Fruit fly (Drosophila melanogaster) whole organism, wandering third instar larva: ENCODE measurements around the gene beag.

Experiments used
- Abd-B ChIP-seq: fragments of >200 bp; optimal IDR thresholded peaks from 2 replicates; lab custom pipeline; 2017; ENCODE audit warnings: missing biosample characterization, missing genetic modification characterization
- CG32264 ChIP-seq: fragments of 200-800 bp; sonication (Bioruptor generic); optimal IDR thresholded peaks from 2 replicates; lab custom pipeline; 2016; ENCODE audit warnings: missing biosample characterization, missing genetic modification characterization
- CG9705 ChIP-seq: fragments of 200-800 bp; sonication (Bioruptor generic); optimal IDR thresholded peaks from 2 replicates; lab custom pipeline; 2018; ENCODE audit warnings: missing biosample characterization, mild to moderate bottlenecking, missing genetic modification characterization
- CrebA ChIP-seq: fragments of 200-800 bp; sonication (Bioruptor generic); optimal IDR thresholded peaks from 2 replicates; lab custom pipeline; 2016; ENCODE audit warnings: missing biosample characterization, mild to moderate bottlenecking, missing genetic modification characterization, borderline replicate concordance
- Dif ChIP-seq: fragments of 200-275, 200-300 bp; sonication (Bioruptor generic); optimal IDR thresholded peaks from 2 replicates; lab custom pipeline; 2018; ENCODE audit warnings: missing biosample characterization, missing genetic modification characterization; ENCODE audit not compliant: partially characterized antibody
- GATAd ChIP-seq: sonication (Bioruptor generic); optimal IDR thresholded peaks from 2 replicates; lab custom pipeline; 2016; ENCODE audit warnings: missing biosample characterization, missing genetic modification characterization
- HLH106 ChIP-seq: fragments of 200-800 bp; optimal IDR thresholded peaks from 3 replicates; lab custom pipeline; 2019; ENCODE audit warnings: missing biosample characterization, mild to moderate bottlenecking, missing genetic modification characterization, moderate library complexity
- Hnf4 ChIP-seq: fragments of 200-800 bp; sonication (Bioruptor generic); optimal IDR thresholded peaks from 2 replicates; lab custom pipeline; 2016; ENCODE audit warnings: missing biosample characterization, mild to moderate bottlenecking, missing genetic modification characterization
- Hr83 ChIP-seq: fragments of 200-300 bp; sonication (Bioruptor generic); optimal IDR thresholded peaks from 2 replicates; lab custom pipeline; 2016; ENCODE audit warnings: missing biosample characterization, mild to moderate bottlenecking, missing genetic modification characterization, moderate library complexity; ENCODE audit not compliant: poor library complexity, severe bottlenecking
- Jra ChIP-seq: sonication (Bioruptor generic); optimal IDR thresholded peaks from 2 replicates; lab custom pipeline; 2016; ENCODE audit warnings: missing biosample characterization, missing genetic modification characterization
- N ChIP-seq: fragments of >200 bp; optimal IDR thresholded peaks from 2 replicates; lab custom pipeline; 2018; ENCODE audit warnings: missing biosample characterization, missing external identifiers, missing genetic modification characterization
- OdsH ChIP-seq: fragments of 200-800 bp; sonication (Bioruptor generic); optimal IDR thresholded peaks from 2 replicates; lab custom pipeline; 2016; ENCODE audit warnings: missing biosample characterization, mild to moderate bottlenecking, missing genetic modification characterization
- Rel ChIP-seq, 2 experiments: fragments of 200-800 bp; sonication (Bioruptor generic) in 1 of 2; optimal IDR thresholded peaks; 2 replicates in 1 of 2; 3 replicates in 1 of 2; lab custom pipeline; 2016 to 2019; ENCODE audit warnings: mild to moderate bottlenecking in 2 of 2, missing biosample characterization in 2 of 2, missing genetic modification characterization in 2 of 2, moderate library complexity in 1 of 2
- Sp1 ChIP-seq: fragments of 200-800 bp; sonication (Bioruptor generic); optimal IDR thresholded peaks from 3 replicates; lab custom pipeline; 2019; ENCODE audit warnings: missing biosample characterization, mild to moderate bottlenecking, missing genetic modification characterization, moderate library complexity
- Vsx2 ChIP-seq: fragments of 200-300, 225-300 bp; sonication (Bioruptor generic); optimal IDR thresholded peaks from 2 replicates; lab custom pipeline; 2018; ENCODE audit warnings: missing biosample characterization, missing genetic modification characterization; ENCODE audit not compliant: partially characterized antibody
- br ChIP-seq: fragments of 200-800 bp; sonication (Bioruptor generic); optimal IDR thresholded peaks from 2 replicates; lab custom pipeline; 2016; ENCODE audit warnings: missing biosample characterization, missing genetic modification characterization
- brk ChIP-seq: fragments of 200-800 bp; sonication (Bioruptor generic); optimal IDR thresholded peaks from 2 replicates; lab custom pipeline; 2016; ENCODE audit warnings: missing biosample characterization, mild to moderate bottlenecking, missing genetic modification characterization
- dl ChIP-seq, 2 experiments: fragments of 175-275, 200-275 bp in 1 of 2; fragments of 200-275 bp in 1 of 2; sonication (Bioruptor generic); optimal IDR thresholded peaks; lab custom pipeline; 2018; ENCODE audit warnings: mild to moderate bottlenecking in 2 of 2, missing biosample characterization in 2 of 2, missing genetic modification characterization in 2 of 2, moderate library complexity in 2 of 2; ENCODE audit not compliant: partially characterized antibody in 2 of 2, insufficient read depth in 1 of 2
- dmrt93B ChIP-seq: fragments of 200-800 bp; sonication (Bioruptor generic); optimal IDR thresholded peaks from 2 replicates; lab custom pipeline; 2018; ENCODE audit warnings: missing biosample characterization, mild to moderate bottlenecking, missing genetic modification characterization
- dsf ChIP-seq: sonication (Bioruptor generic); optimal IDR thresholded peaks from 2 replicates; lab custom pipeline; 2016; ENCODE audit warnings: missing biosample characterization, missing genetic modification characterization, borderline replicate concordance
- ey ChIP-seq: fragments of 200-800 bp; sonication (Bioruptor generic); optimal IDR thresholded peaks from 2 replicates; lab custom pipeline; 2016; ENCODE audit warnings: missing biosample characterization, missing genetic modification characterization
- foxo ChIP-seq, 2 experiments: fragments of 200-800 bp; sonication (Bioruptor generic); optimal IDR thresholded peaks; 2 replicates in 1 of 2; 3 replicates in 1 of 2; lab custom pipeline; 2016 to 2017; ENCODE audit warnings: missing biosample characterization in 2 of 2, missing genetic modification characterization in 2 of 2
- fru ChIP-seq: fragments of 200-800 bp; sonication (Bioruptor generic); optimal IDR thresholded peaks from 3 replicates; lab custom pipeline; 2016; ENCODE audit warnings: missing biosample characterization, mild to moderate bottlenecking, missing genetic modification characterization
- h ChIP-seq: fragments of 200-800 bp; sonication (Bioruptor generic); optimal IDR thresholded peaks from 3 replicates; lab custom pipeline; 2016; ENCODE audit warnings: missing biosample characterization, mild to moderate bottlenecking, missing genetic modification characterization
- jim ChIP-seq: fragments of 175-275, 200-325 bp; sonication (Bioruptor generic); optimal IDR thresholded peaks from 2 replicates; lab custom pipeline; 2016; ENCODE audit warnings: missing biosample characterization, mild to moderate bottlenecking, missing genetic modification characterization
- lola ChIP-seq: fragments of >200 bp; optimal IDR thresholded peaks from 2 replicates; lab custom pipeline; 2017; ENCODE audit warnings: missing biosample characterization, missing genetic modification characterization
- pan ChIP-seq: fragments of >200 bp; optimal IDR thresholded peaks from 2 replicates; lab custom pipeline; 2017
- psq ChIP-seq: fragments of 200-800 bp; sonication (Bioruptor generic); optimal IDR thresholded peaks from 3 replicates; lab custom pipeline; 2017; ENCODE audit warnings: missing biosample characterization, mild to moderate bottlenecking, missing genetic modification characterization, moderate library complexity
- rgr ChIP-seq: fragments of 200-800 bp; sonication (Bioruptor generic); optimal IDR thresholded peaks from 3 replicates; lab custom pipeline; 2016; ENCODE audit warnings: missing biosample characterization, mild to moderate bottlenecking, missing genetic modification characterization
- sage ChIP-seq: fragments of 200-800 bp; sonication (Bioruptor generic); optimal IDR thresholded peaks from 2 replicates; lab custom pipeline; 2016; ENCODE audit warnings: missing biosample characterization, mild to moderate bottlenecking, missing genetic modification characterization
- sv ChIP-seq: fragments of 200-800 bp; sonication (Bioruptor generic); optimal IDR thresholded peaks from 3 replicates; lab custom pipeline; 2016; ENCODE audit warnings: missing biosample characterization, missing genetic modification characterization
- tai ChIP-seq: sonication (Bioruptor generic); optimal IDR thresholded peaks from 2 replicates; lab custom pipeline; 2016; ENCODE audit warnings: missing biosample characterization, missing genetic modification characterization
- usp ChIP-seq: fragments of >200 bp; optimal IDR thresholded peaks from 2 replicates; lab custom pipeline; 2017; ENCODE audit warnings: missing biosample characterization, missing genetic modification characterization
- woc ChIP-seq: sonication (Bioruptor generic); optimal IDR thresholded peaks from 2 replicates; lab custom pipeline; 2016; ENCODE audit warnings: missing biosample characterization, mild to moderate bottlenecking, missing genetic modification characterization

Gene beag

DNA sequence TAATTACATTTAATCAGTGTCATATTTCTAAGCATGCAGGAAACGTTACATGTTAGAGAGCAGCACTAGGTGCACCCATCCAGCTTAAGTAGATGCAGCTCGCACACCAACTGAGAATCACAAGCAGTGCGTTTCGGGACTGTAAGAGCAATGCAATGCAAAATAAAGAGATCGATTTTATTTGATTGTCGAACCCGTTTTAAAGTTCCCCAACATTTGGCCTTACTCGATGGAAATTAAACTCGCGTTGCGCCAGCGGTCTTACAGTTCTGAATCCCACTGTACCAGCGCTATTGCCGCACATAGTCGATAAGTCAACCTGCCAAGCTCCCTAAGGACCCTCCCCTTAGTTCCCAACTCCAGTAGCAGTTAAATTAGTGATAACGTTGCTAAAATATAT, 2.1 kb downstream of the beag start:
- peak in 1 of 2 experiments; percentile 31 for TF ChIP-seq foxo (GFP tag; optimal IDR thresholded peaks at IDR 0.05; lab: Kevin White, UChicago)
- TF ChIP-seq ey (GFP tag; lab: Kevin White, UChicago), result peak; percentile 14
- no peak for TF ChIP-seq usp
- peak; percentile 25 for TF ChIP-seq rgr (GFP tag; lab: Kevin White, UChicago)

DNA sequence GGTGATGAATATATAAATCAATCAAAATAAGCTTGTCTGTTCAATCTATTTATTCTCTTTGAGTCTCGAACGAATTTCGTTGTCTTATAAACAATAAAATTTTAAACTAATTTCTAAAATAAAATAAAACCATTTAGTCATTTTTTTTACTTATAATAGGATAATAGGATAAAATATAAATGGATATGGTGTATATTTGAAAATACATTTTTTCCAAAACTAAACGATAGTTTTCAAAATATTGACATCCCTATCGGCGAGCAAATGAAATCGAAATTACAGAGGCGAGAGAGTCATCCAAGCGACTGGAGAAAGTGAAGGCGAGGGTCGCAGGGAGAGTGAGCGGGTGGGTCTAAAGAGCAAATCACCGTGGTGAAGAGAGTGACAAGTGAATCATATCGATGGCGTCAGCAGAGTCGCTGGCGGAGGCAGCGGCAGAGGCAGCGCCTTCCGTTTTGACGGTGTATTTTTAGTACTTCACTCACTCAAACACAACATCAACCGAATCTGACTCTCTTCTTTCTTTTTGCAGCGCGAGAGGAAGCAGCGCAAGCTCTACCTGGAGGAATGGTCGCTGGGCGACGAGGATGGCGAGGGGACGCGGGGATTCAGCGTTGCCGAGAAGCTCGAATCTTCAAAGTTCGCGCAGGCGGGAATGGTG, 7.3 kb downstream of the beag start:
- TF ChIP-seq fru (GFP tag; lab: Kevin White, UChicago), result peak; percentile 91
- peak; percentile 84 for TF ChIP-seq Jra (GFP tag; lab: Kevin White, UChicago)
- TF ChIP-seq Abd-B (GFP tag; lab: Kevin White, UChicago), result no peak
- TF ChIP-seq dmrt93B (GFP tag; lab: Kevin White, UChicago), result peak; percentile 81
- peak; percentile 21 for TF ChIP-seq CG32264 (GFP tag; lab: Kevin White, UChicago)
- peak; percentile 93 for TF ChIP-seq Dif (GFP tag; lab: Kevin White, UChicago)
- no peak for TF ChIP-seq pan (lab: Kevin White, UChicago)
- TF ChIP-seq br (GFP tag; lab: Kevin White, UChicago), result peak; percentile 84
- TF ChIP-seq h (GFP tag; lab: Kevin White, UChicago), result peak; percentile 90
- peak; percentile 95 for TF ChIP-seq rgr (GFP tag; lab: Kevin White, UChicago)
- TF ChIP-seq dsf (GFP tag; lab: Kevin White, UChicago), result peak; percentile 81
- peak; percentile 96 for TF ChIP-seq OdsH (GFP tag; lab: Kevin White, UChicago)
- TF ChIP-seq lola, result no peak
- TF ChIP-seq foxo (GFP tag; optimal IDR thresholded peaks at IDR 0.05; lab: Kevin White, UChicago), result peak in 1 of 2 experiments; percentile 94
- TF ChIP-seq Hnf4 (GFP tag; lab: Kevin White, UChicago), result peak; percentile 91
- no peak for TF ChIP-seq CrebA
- peak; percentile 83 to 90 for TF ChIP-seq dl (GFP tag; optimal IDR thresholded peaks at IDR 0.05; lab: Kevin White, UChicago; ENCODE audit: insufficient read depth in 1 of 2, partially characterized antibody in 2 of 2)
- peak; percentile 96 for TF ChIP-seq Vsx2 (GFP tag; lab: Kevin White, UChicago)
- peak; percentile 97 for TF ChIP-seq Sp1 (GFP tag; lab: Kevin White, UChicago)
- TF ChIP-seq HLH106 (tag; lab: Kevin White, UChicago), result peak; percentile 96
- TF ChIP-seq CG9705 (GFP tag; lab: Kevin White, UChicago), result peak; percentile 72
- TF ChIP-seq Hr83 (GFP tag; lab: Kevin White, UChicago), result peak; percentile 28
- TF ChIP-seq Rel (GFP tag; optimal IDR thresholded peaks at IDR 0.05; lab: Kevin White, UChicago), result no peak
- no peak for TF ChIP-seq Rel (tag; optimal IDR thresholded peaks at IDR 0.05; lab: Kevin White, UChicago)
- TF ChIP-seq brk (GFP tag; lab: Kevin White, UChicago), result no peak
- TF ChIP-seq usp, result no peak
- no peak for TF ChIP-seq N
- peak; percentile 63 for TF ChIP-seq sv (GFP tag; lab: Kevin White, UChicago)
- TF ChIP-seq ey (GFP tag; lab: Kevin White, UChicago), result peak; percentile 79
- TF ChIP-seq psq (GFP tag; lab: Kevin White, UChicago), result peak; percentile 92
- TF ChIP-seq sage (GFP tag; lab: Kevin White, UChicago), result peak; percentile 77
- TF ChIP-seq woc (GFP tag; lab: Kevin White, UChicago), result peak; percentile 73

DNA sequence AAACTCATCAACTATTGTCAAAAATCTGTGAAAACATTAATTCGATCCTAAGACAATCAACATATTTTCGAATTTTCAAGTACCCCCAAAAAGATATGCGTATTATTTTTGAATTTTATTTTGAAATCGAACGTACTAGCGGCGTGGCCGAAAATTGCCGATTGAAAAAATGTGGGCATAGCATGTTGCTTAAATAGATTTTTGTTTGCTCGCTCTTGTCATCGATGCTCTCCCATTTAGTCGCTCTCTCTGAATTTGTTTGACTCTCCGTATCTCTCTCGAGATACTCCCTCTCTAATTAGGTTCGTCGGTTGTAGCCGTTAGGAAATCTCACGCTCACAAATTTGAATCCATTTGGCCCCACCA, 7.9 kb downstream of the beag start:
- no peak for TF ChIP-seq N
- no peak for TF ChIP-seq tai (GFP tag; lab: Kevin White, UChicago)
- TF ChIP-seq Dif (GFP tag; lab: Kevin White, UChicago), result peak; percentile 91
- peak; percentile 28 to 89 for TF ChIP-seq dl (GFP tag; optimal IDR thresholded peaks at IDR 0.05; lab: Kevin White, UChicago; ENCODE audit: insufficient read depth in 1 of 2, partially characterized antibody in 2 of 2)
- no peak for TF ChIP-seq sage (GFP tag; lab: Kevin White, UChicago)
- peak; percentile 73 for TF ChIP-seq Vsx2 (GFP tag; lab: Kevin White, UChicago)
- no peak for TF ChIP-seq CrebA
- no peak for TF ChIP-seq jim (GFP tag; lab: Kevin White, UChicago)
- no peak for TF ChIP-seq pan (lab: Kevin White, UChicago)
- TF ChIP-seq GATAd (GFP tag; lab: Kevin White, UChicago), result no peak
- no peak for TF ChIP-seq Rel (GFP tag; optimal IDR thresholded peaks at IDR 0.05; lab: Kevin White, UChicago)
- no peak for TF ChIP-seq Rel (tag; optimal IDR thresholded peaks at IDR 0.05; lab: Kevin White, UChicago)
- TF ChIP-seq woc (GFP tag; lab: Kevin White, UChicago), result no peak
- TF ChIP-seq CG32264 (GFP tag; lab: Kevin White, UChicago), result no peak
- no peak for TF ChIP-seq lola
- no peak for TF ChIP-seq HLH106 (tag; lab: Kevin White, UChicago)
- no peak for TF ChIP-seq foxo (GFP tag; optimal IDR thresholded peaks at IDR 0.05; lab: Kevin White, UChicago)
- no peak for TF ChIP-seq Jra (GFP tag; lab: Kevin White, UChicago)
- TF ChIP-seq Abd-B (GFP tag; lab: Kevin White, UChicago), result no peak
- TF ChIP-seq br (GFP tag; lab: Kevin White, UChicago), result no peak
- TF ChIP-seq ey (GFP tag; lab: Kevin White, UChicago), result no peak
